Worm (Caenorhabditis elegans) whole organism, midembryonic: ENCODE data around the gene F13H8.6.

Experiments used
- T22C8.4 ChIP-seq: fragments of 200-800 bp; sonication (Bioruptor generic); IDR thresholded peaks from 2 replicates; pipeline ENCODE4 v1.3.6; 2022; ENCODE audit warnings: missing genetic modification characterization, missing compliant biosample characterization
- cog-1 ChIP-seq: sonication (generic microtip); optimal IDR thresholded peaks from 2 replicates; lab custom pipeline; 2016; ENCODE audit warnings: missing genetic modification characterization, missing compliant biosample characterization
- flt-1 ChIP-seq: fragments of 200-800 bp; sonication (Bioruptor generic); IDR thresholded peaks from 2 replicates; pipeline ENCODE4 v1.3.6; 2022; ENCODE audit warnings: missing genetic modification characterization, missing compliant biosample characterization
- ref-1 ChIP-seq: fragments of 200-800 bp; sonication (Bioruptor generic); conservative IDR thresholded peaks from 2 replicates; pipeline ENCODE4 v1.3.6; 2022; ENCODE audit warnings: missing genetic modification reagents, missing genetic modification characterization, missing compliant biosample characterization
- tab-1 ChIP-seq: fragments of 200-800 bp; sonication (Bioruptor generic); IDR thresholded peaks from 2 replicates; pipeline ENCODE4 v1.3.6; 2022; ENCODE audit warnings: missing genetic modification characterization, missing compliant biosample characterization

DNA sequence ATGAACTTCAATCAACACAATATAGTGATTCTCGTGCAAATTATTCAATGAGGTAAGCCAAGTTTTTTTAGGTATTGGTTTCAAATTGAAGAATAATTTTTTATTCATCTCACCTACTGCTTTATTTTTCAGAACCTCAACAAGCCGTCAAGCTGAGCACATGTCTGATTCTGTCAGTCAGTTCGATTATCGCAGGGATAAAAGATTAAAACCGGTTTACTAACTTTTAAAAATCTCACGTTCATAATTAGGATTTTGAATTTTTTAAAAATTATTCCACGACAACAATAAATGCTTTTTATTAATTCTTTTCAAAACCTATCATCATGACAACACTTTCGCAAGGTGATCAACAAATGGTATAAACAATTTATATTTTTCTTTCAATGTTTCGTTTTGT is 24.5 kb downstream of the F13H8.6 start, which contains the start of gene F13H8.12:
- TF ChIP-seq flt-1 (GFP tag; lab: Robert Waterston, UW) (no peak), cog-1 (tag; lab: Kevin White, UChicago) (no peak), tab-1 (GFP tag; lab: Robert Waterston, UW) (no peak), T22C8.4 (no peak), ref-1 (GFP tag; lab: Robert Waterston, UW) (no peak)
